Worm (Caenorhabditis elegans) whole organism, young adult: Measurements from ENCODE around the gene dmsr-8.
A peak's percentile ranks its signal among the peaks of the same experiment; 100 is the strongest.

Experiments used
- B0019.2 ChIP-seq: fragments of 200-800 bp; sonication (Bioruptor generic); conservative IDR thresholded peaks from 2 replicates; pipeline ENCODE4 v1.3.6; 2022; ENCODE audit warnings: missing genetic modification reagents, missing genetic modification characterization, missing compliant biosample characterization
- F10E7.11 ChIP-seq: sonication (generic microtip); optimal IDR thresholded peaks from 2 replicates; lab custom pipeline; 2017; ENCODE audit warnings: mild to moderate bottlenecking, missing genetic modification characterization, moderate library complexity, missing compliant biosample characterization
- F37B4.10 ChIP-seq: fragments of 200-800 bp; sonication (Bioruptor generic); IDR thresholded peaks from 2 replicates; pipeline ENCODE4 v1.3.6; 2022; ENCODE audit warnings: missing genetic modification characterization, missing compliant biosample characterization
- F49E8.2 ChIP-seq: sonication (generic microtip); optimal IDR thresholded peaks from 3 replicates; lab custom pipeline; 2017; ENCODE audit warnings: missing genetic modification characterization, mild to moderate bottlenecking, missing compliant biosample characterization, antibody characterized with exemption, moderate library complexity; ENCODE audit not compliant: insufficient read depth
- Y53F4B.3 ChIP-seq: fragments of 200-800 bp; sonication (Bioruptor generic); IDR thresholded peaks from 2 replicates; pipeline ENCODE4 v1.3.6; 2022; ENCODE audit warnings: missing genetic modification reagents, missing genetic modification characterization, missing compliant biosample characterization
- Y53G8AR.9 ChIP-seq: fragments of 200-800 bp; sonication (Bioruptor generic); conservative IDR thresholded peaks from 2 replicates; pipeline ENCODE4 v1.3.6; 2022; ENCODE audit warnings: missing genetic modification reagents, missing genetic modification characterization, missing compliant biosample characterization
- Y67H2A.10 ChIP-seq: fragments of 200-800 bp; sonication (Bioruptor generic); conservative IDR thresholded peaks from 2 replicates; pipeline ENCODE4 v1.3.6; 2022; ENCODE audit warnings: missing genetic modification reagents, missing genetic modification characterization, missing compliant biosample characterization
- Y79H2A.3 ChIP-seq: fragments of 200-800 bp; sonication (Bioruptor generic); conservative IDR thresholded peaks from 2 replicates; pipeline ENCODE4 v1.3.6; 2022; ENCODE audit warnings: missing genetic modification reagents, missing genetic modification characterization, missing compliant biosample characterization
- Y95B8A.8 ChIP-seq: fragments of 200-800 bp; sonication (Bioruptor generic); IDR thresholded peaks from 2 replicates; pipeline ENCODE4 v1.3.6; 2022; ENCODE audit warnings: missing genetic modification reagents, missing genetic modification characterization, missing compliant biosample characterization
- akir-1 ChIP-seq: fragments of 200-800 bp; sonication (Bioruptor generic); optimal IDR thresholded peaks from 2 replicates; lab custom pipeline; 2018; ENCODE audit warnings: mild to moderate bottlenecking, missing genetic modification characterization, moderate library complexity, missing compliant biosample characterization
- athp-1 ChIP-seq: sonication (generic microtip); optimal IDR thresholded peaks from 2 replicates; lab custom pipeline; 2017; ENCODE audit warnings: mild to moderate bottlenecking, missing genetic modification characterization, missing compliant biosample characterization
- attf-3 ChIP-seq: fragments of 200-800 bp; sonication (Bioruptor generic); conservative IDR thresholded peaks from 2 replicates; pipeline ENCODE4 v1.3.6; 2022; ENCODE audit warnings: missing genetic modification reagents, missing genetic modification characterization, missing compliant biosample characterization
- bed-2 ChIP-seq: fragments of 200-800 bp; sonication (Bioruptor generic); IDR thresholded peaks from 2 replicates; pipeline ENCODE4 v1.3.6; 2022; ENCODE audit warnings: missing genetic modification reagents, missing genetic modification characterization, missing compliant biosample characterization
- cebp-2 ChIP-seq: fragments of 200-800 bp; sonication (Bioruptor generic); IDR thresholded peaks from 2 replicates; pipeline ENCODE4 v1.3.6; 2022; ENCODE audit warnings: missing genetic modification characterization, missing compliant biosample characterization
- ceh-100 ChIP-seq: fragments of 200-800 bp; sonication (Bioruptor generic); IDR thresholded peaks from 2 replicates; pipeline ENCODE4 v1.3.6; 2022; ENCODE audit warnings: missing genetic modification reagents, missing genetic modification characterization, missing compliant biosample characterization
- ceh-40 ChIP-seq: fragments of 200-800 bp; sonication (Bioruptor generic); IDR thresholded peaks from 2 replicates; pipeline ENCODE4 v1.3.6; 2022; ENCODE audit warnings: missing genetic modification characterization, missing compliant biosample characterization
- dpff-1 ChIP-seq: sonication (generic microtip); optimal IDR thresholded peaks from 2 replicates; lab custom pipeline; 2017; ENCODE audit warnings: mild to moderate bottlenecking, missing genetic modification characterization, missing compliant biosample characterization
- hlh-26 ChIP-seq: fragments of 200-800 bp; sonication (Bioruptor generic); conservative IDR thresholded peaks from 2 replicates; pipeline ENCODE4 v1.3.6; 2022; ENCODE audit warnings: missing genetic modification reagents, missing genetic modification characterization, missing compliant biosample characterization
- hsf-1 ChIP-seq: fragments of 200-800 bp; sonication (Bioruptor generic); IDR thresholded peaks from 2 replicates; pipeline ENCODE4 v1.3.6; 2022; ENCODE audit warnings: missing genetic modification reagents, missing genetic modification characterization, missing compliant biosample characterization
- lin-26 ChIP-seq: fragments of 200-800 bp; sonication (Bioruptor generic); IDR thresholded peaks from 2 replicates; pipeline ENCODE4 v1.3.6; 2022; ENCODE audit warnings: missing genetic modification reagents, missing genetic modification characterization, missing compliant biosample characterization
- lin-40 ChIP-seq: sonication (generic microtip); optimal IDR thresholded peaks from 2 replicates; lab custom pipeline; 2016; ENCODE audit warnings: missing genetic modification characterization, mild to moderate bottlenecking, missing compliant biosample characterization, missing genotype, missing genetic modification reagents
- lir-1 ChIP-seq: fragments of 200-800 bp; sonication (Bioruptor generic); conservative IDR thresholded peaks from 2 replicates; pipeline ENCODE4 v1.3.6; 2022; ENCODE audit warnings: missing genetic modification reagents, missing genetic modification characterization, missing compliant biosample characterization
- lsl-1 ChIP-seq: fragments of 200-800 bp; sonication (Bioruptor generic); optimal IDR thresholded peaks from 2 replicates; lab custom pipeline; 2018; ENCODE audit warnings: mild to moderate bottlenecking, missing genetic modification characterization, moderate library complexity, missing compliant biosample characterization
- madf-3 ChIP-seq: fragments of 200-800 bp; sonication (Bioruptor generic); IDR thresholded peaks from 2 replicates; pipeline ENCODE4 v1.3.6; 2022; ENCODE audit warnings: missing genetic modification reagents, missing genetic modification characterization, missing compliant biosample characterization
- madf-8 ChIP-seq: fragments of 200-800 bp; sonication (Bioruptor generic); conservative IDR thresholded peaks from 2 replicates; pipeline ENCODE4 v1.3.6; 2022; ENCODE audit warnings: missing genetic modification reagents, missing genetic modification characterization, missing compliant biosample characterization
- mel-28 ChIP-seq: sonication (generic microtip); optimal IDR thresholded peaks from 2 replicates; lab custom pipeline; 2016; ENCODE audit warnings: borderline replicate concordance, mild to moderate bottlenecking, missing genetic modification characterization, missing compliant biosample characterization
- nfya-1 ChIP-seq: sonication (generic microtip); optimal IDR thresholded peaks from 2 replicates; lab custom pipeline; 2017; ENCODE audit warnings: antibody characterized with exemption, missing compliant biosample characterization, missing genetic modification characterization, borderline replicate concordance; ENCODE audit not compliant: insufficient read depth
- nfya-2 ChIP-seq: fragments of 200-800 bp; sonication (Bioruptor generic); IDR thresholded peaks from 2 replicates; pipeline ENCODE4 v1.3.6; 2022; ENCODE audit warnings: missing genetic modification reagents, missing genetic modification characterization, missing compliant biosample characterization
- nhr-120 ChIP-seq: fragments of 200-800 bp; sonication (Bioruptor generic); IDR thresholded peaks from 2 replicates; pipeline ENCODE4 v1.3.6; 2022; ENCODE audit warnings: missing genetic modification characterization, missing compliant biosample characterization
- snpc-1.3 ChIP-seq: sonication (generic microtip); optimal IDR thresholded peaks from 2 replicates; lab custom pipeline; 2017; ENCODE audit warnings: missing genetic modification characterization, mild to moderate bottlenecking, missing compliant biosample characterization, antibody characterized with exemption, moderate library complexity, missing genotype, missing genetic modification reagents; ENCODE audit not compliant: insufficient read depth
- snpc-3.4 ChIP-seq: sonication (generic microtip); optimal IDR thresholded peaks from 2 replicates; lab custom pipeline; 2017; ENCODE audit warnings: missing genetic modification characterization, mild to moderate bottlenecking, missing compliant biosample characterization, antibody characterized with exemption, moderate library complexity, missing genotype, missing genetic modification reagents
- tbp1 ChIP-seq: fragments of 200-800 bp; sonication (Bioruptor generic); optimal IDR thresholded peaks from 2 replicates; lab custom pipeline; 2018; ENCODE audit warnings: mild to moderate bottlenecking, missing genetic modification characterization, missing compliant biosample characterization
- tbx-9 ChIP-seq: sonication (generic microtip); optimal IDR thresholded peaks from 2 replicates; lab custom pipeline; 2016; ENCODE audit warnings: borderline replicate concordance, missing genetic modification characterization, inconsistent platforms, missing compliant biosample characterization
- unc-62 ChIP-seq: fragments of 150-350 bp; optimal IDR thresholded peaks from 2 replicates; lab custom pipeline; 2014; ENCODE audit warnings: missing biosample characterization, missing genetic modification reagents, missing genetic modification characterization
- zim-3 ChIP-seq: sonication (generic microtip); optimal IDR thresholded peaks from 2 replicates; lab custom pipeline; 2017; ENCODE audit warnings: mild to moderate bottlenecking, missing genetic modification characterization, moderate library complexity, missing compliant biosample characterization
- ztf-25 ChIP-seq: fragments of 200-800 bp; sonication (Bioruptor generic); IDR thresholded peaks from 2 replicates; pipeline ENCODE4 v1.3.6; 2022; ENCODE audit warnings: missing genetic modification reagents, missing genetic modification characterization, missing compliant biosample characterization
- ztf-26 ChIP-seq: sonication (generic microtip); optimal IDR thresholded peaks from 2 replicates; lab custom pipeline; 2017; ENCODE audit warnings: missing genetic modification characterization, missing compliant biosample characterization
- ztf-3 ChIP-seq: fragments of 200-800 bp; sonication (Bioruptor generic); optimal IDR thresholded peaks from 2 replicates; lab custom pipeline; 2018; ENCODE audit warnings: mild to moderate bottlenecking, missing genetic modification characterization, missing compliant biosample characterization
- ztf-6 ChIP-seq: fragments of 200-800 bp; sonication (Bioruptor generic); IDR thresholded peaks from 2 replicates; pipeline ENCODE4 v1.3.6; 2022; ENCODE audit warnings: missing genetic modification reagents, missing genetic modification characterization, missing compliant biosample characterization

The dmsr-8 gene

ce11 chrV:10466607-10467092 is 47.5 kb downstream of the dmsr-8 start (continued):
- TF ChIP-seq dpff-1 (tag; lab: Kevin White, UChicago) (no peak), Y79H2A.3 (GFP tag; lab: Robert Waterston, UW) (no peak), nfya-1 (tag; lab: Kevin White, UChicago) (no peak), nfya-2 (GFP tag; lab: Robert Waterston, UW) (no peak), F49E8.2 (no peak), B0019.2 (GFP tag; lab: Robert Waterston, UW) (no peak), ztf-6 (GFP tag; lab: Robert Waterston, UW) (no peak), snpc-1.3 (tag; lab: Kevin White, UChicago) (no peak), F10E7.11 (tag; lab: Kevin White, UChicago) (no peak), Y67H2A.10 (GFP tag; lab: Robert Waterston, UW) (0 out of 2 replicates have a peak, but pooled peaks have one; percentile 39), Y53F4B.3 (GFP tag; lab: Robert Waterston, UW) (no peak), mel-28 (tag; lab: Kevin White, UChicago) (no peak), bed-2 (GFP tag; lab: Robert Waterston, UW) (no peak), F37B4.10 (GFP tag; lab: Robert Waterston, UW) (no peak), nhr-120 (GFP tag; lab: Robert Waterston, UW) (no peak), lir-1 (GFP tag; lab: Robert Waterston, UW) (peak; percentile 32; the same call in 1 of the 2 replicates), cebp-2 (GFP tag; lab: Robert Waterston, UW) (no peak), ztf-26 (peak; percentile 38), Y53G8AR.9 (GFP tag; lab: Robert Waterston, UW) (0 out of 2 replicates have a peak, but pooled peaks have one; percentile 56), lsl-1 (GFP tag; lab: Kevin White, UChicago) (no peak), madf-8 (no peak), tbp1 (peak; percentile 59), attf-3 (GFP tag; lab: Robert Waterston, UW) (no peak), hsf-1 (GFP tag; lab: Robert Waterston, UW) (no peak), zim-3 (tag; lab: Kevin White, UChicago) (no peak), hlh-26 (GFP tag; lab: Robert Waterston, UW) (no peak), snpc-3.4 (tag; lab: Kevin White, UChicago) (no peak), ztf-3 (GFP tag; lab: Kevin White, UChicago) (peak; percentile 8), lin-26 (peak; percentile 60; the same call in 1 of the 2 replicates), ztf-25 (GFP tag; lab: Robert Waterston, UW) (no peak), tbx-9 (tag; lab: Kevin White, UChicago) (no peak), akir-1 (GFP tag; lab: Kevin White, UChicago) (peak; percentile 8), ceh-40 (no peak), lin-40 (tag; lab: Kevin White, UChicago) (peak; percentile 94), unc-62 (GFP tag; lab: Kevin White, UChicago) (peak; percentile 9)
- TF ChIP-seq, all 124 proteins: peak for 44

ce11 chrV:10465478-10465877 is 48.7 kb downstream of the dmsr-8 start:
- no peak for TF ChIP-seq Y95B8A.8
- no peak for TF ChIP-seq athp-1
- no peak for TF ChIP-seq ceh-100 (GFP tag; lab: Robert Waterston, UW)
- no peak for TF ChIP-seq madf-3
- TF ChIP-seq, all 124 proteins: peak for 0
